Worm (Caenorhabditis elegans) whole organism, L3 larva: ENCODE results near the gene bath-4.

Experiments
- aly-2 ChIP-seq: fragments of 150-350 bp; optimal IDR thresholded peaks from 2 replicates; lab custom pipeline; 2014; ENCODE audit warnings: missing biosample characterization, missing genetic modification characterization
- ama-1 ChIP-seq: fragments of 150-350 bp; optimal IDR thresholded peaks from 2 replicates; lab custom pipeline; 2018
- daf-12 ChIP-seq: fragments of 150-350 bp; optimal IDR thresholded peaks from 2 replicates; lab custom pipeline; 2014; ENCODE audit warnings: missing biosample characterization, missing genetic modification reagents, missing genetic modification characterization
- elt-2 ChIP-seq: sonication (generic microtip); optimal IDR thresholded peaks from 2 replicates; lab custom pipeline; 2016; ENCODE audit warnings: missing genetic modification reagents, mild to moderate bottlenecking, missing genetic modification characterization, missing compliant biosample characterization
- elt-3 ChIP-seq, 3 experiments: fragments of 150-350 bp in 1 of 3; sonication (generic microtip) in 2 of 3; optimal IDR thresholded peaks; 2 replicates in 2 of 3; 4 replicates in 1 of 3; lab custom pipeline; 2014 to 2017; ENCODE audit warnings: missing biosample characterization in 3 of 3, missing genetic modification characterization in 3 of 3
- fkh-10 ChIP-seq: sonication (generic microtip); optimal IDR thresholded peaks from 2 replicates; lab custom pipeline; 2017; ENCODE audit warnings: missing biosample characterization, missing genetic modification reagents, missing genetic modification characterization
- lin-15B ChIP-seq: fragments of 150-350 bp; optimal IDR thresholded peaks from 2 replicates; lab custom pipeline; 2014; ENCODE audit warnings: missing biosample characterization, missing genetic modification characterization
- mdl-1 ChIP-seq: fragments of 150-350 bp; optimal IDR thresholded peaks from 2 replicates; lab custom pipeline; 2014; ENCODE audit warnings: missing biosample characterization, missing genetic modification characterization
- nfya-1 ChIP-seq: sonication (generic microtip); optimal IDR thresholded peaks from 2 replicates; lab custom pipeline; 2017; ENCODE audit warnings: missing genetic modification characterization, mild to moderate bottlenecking, missing compliant biosample characterization, antibody characterized with exemption, moderate library complexity; ENCODE audit not compliant: insufficient read depth
- nhr-237 ChIP-seq: fragments of 150-350 bp; optimal IDR thresholded peaks from 2 replicates; lab custom pipeline; 2014; ENCODE audit warnings: missing biosample characterization, missing genetic modification characterization
- nhr-76 ChIP-seq: fragments of 150-350 bp; sonication (generic microtip); optimal IDR thresholded peaks from 5 replicates; lab custom pipeline; 2014; ENCODE audit warnings: missing biosample characterization, missing genetic modification characterization
- pqm-1 ChIP-seq: fragments of 150-350 bp; optimal IDR thresholded peaks from 2 replicates; lab custom pipeline; 2017; ENCODE audit warnings: missing biosample characterization, missing genetic modification characterization, inconsistent platforms
- skn-1 ChIP-seq: fragments of 150-350 bp; optimal IDR thresholded peaks from 2 replicates; lab custom pipeline; 2014; ENCODE audit warnings: missing biosample characterization, missing genetic modification characterization

- no peak for TF ChIP-seq nhr-237 (tag; lab: Kevin White, UChicago)
- no peak for TF ChIP-seq ama-1
- no peak for TF ChIP-seq mdl-1
- no peak for TF ChIP-seq pqm-1 (tag; lab: Kevin White, UChicago)
- no peak for TF ChIP-seq fkh-10 (GFP tag; lab: Kevin White, UChicago)
- TF ChIP-seq skn-1 (tag; lab: Kevin White, UChicago), result no peak
- no peak for TF ChIP-seq nfya-1 (tag; lab: Kevin White, UChicago)
- TF ChIP-seq elt-3 (tag; optimal IDR thresholded peaks at IDR 0.05; lab: Kevin White, UChicago), result no peak
- TF ChIP-seq elt-2, result no peak
- no peak for TF ChIP-seq daf-12
- no peak for TF ChIP-seq aly-2 (tag; lab: Kevin White, UChicago)
- TF ChIP-seq nhr-76 (tag; lab: Kevin White, UChicago), result no peak
- no peak for TF ChIP-seq lin-15B (tag; lab: Kevin White, UChicago)
Measured at ce11 chrII:1917862-1918261, at the start of gene bath-4.
